Fruit fly (Drosophila melanogaster) whole organism, pupa: ENCODE data around the gene Trmt6.
A peak's percentile ranks its signal among the peaks of the same experiment; 100 is the strongest.

Source experiments
- CG10348 ChIP-seq: fragments of 200-800 bp; sonication (Bioruptor generic); IDR thresholded peaks from 2 replicates; pipeline ENCODE4 v1.3.6; 2022; ENCODE audit warnings: missing biosample characterization, missing genetic modification characterization
- CG12605 ChIP-seq: fragments of 200-800 bp; sonication (Bioruptor generic); IDR thresholded peaks from 2 replicates; pipeline ENCODE4 v1.3.6; 2022; ENCODE audit warnings: missing biosample characterization, missing genetic modification characterization
- CG13204 ChIP-seq: fragments of 200-800 bp; sonication (Bioruptor generic); optimal IDR thresholded peaks from 2 replicates; lab custom pipeline; 2018; ENCODE audit warnings: missing biosample characterization, mild to moderate bottlenecking, missing genetic modification characterization, moderate library complexity
- CG14655 ChIP-seq: fragments of 200-800 bp; sonication (Bioruptor generic); optimal IDR thresholded peaks from 3 replicates; lab custom pipeline; 2017; ENCODE audit warnings: mild to moderate bottlenecking, missing biosample characterization, missing genetic modification reagents, missing genetic modification characterization
- CG15710 ChIP-seq: fragments of 200-800 bp; sonication (Bioruptor generic); optimal IDR thresholded peaks from 2 replicates; lab custom pipeline; 2018; ENCODE audit warnings: missing biosample characterization, mild to moderate bottlenecking, missing genetic modification characterization, moderate library complexity
- CG17806 ChIP-seq: fragments of 200-800 bp; sonication (Bioruptor generic); optimal IDR thresholded peaks from 2 replicates; lab custom pipeline; 2018; ENCODE audit warnings: missing biosample characterization, mild to moderate bottlenecking, missing genetic modification characterization, moderate library complexity
- CG32121 ChIP-seq: fragments of 200-800 bp; sonication (Bioruptor generic); IDR thresholded peaks from 2 replicates; pipeline ENCODE4 v1.3.6; 2022; ENCODE audit warnings: missing biosample characterization, missing genetic modification characterization
- CG34367 ChIP-seq: fragments of 200-800 bp; sonication (Bioruptor generic); optimal IDR thresholded peaks from 2 replicates; lab custom pipeline; 2018; ENCODE audit warnings: missing biosample characterization, mild to moderate bottlenecking, missing genetic modification characterization
- CG4496 ChIP-seq: fragments of 200-800 bp; sonication (Bioruptor generic); IDR thresholded peaks from 3 replicates; pipeline ENCODE4 v1.3.6; 2022; ENCODE audit warnings: missing biosample characterization, missing genetic modification characterization
- CG8159 ChIP-seq: fragments of 200-800 bp; sonication (Bioruptor generic); optimal IDR thresholded peaks from 3 replicates; lab custom pipeline; 2018; ENCODE audit warnings: missing biosample characterization, mild to moderate bottlenecking, missing genetic modification characterization, moderate library complexity
- CG8301 ChIP-seq: fragments of 200-800 bp; sonication (Bioruptor generic); optimal IDR thresholded peaks from 2 replicates; lab custom pipeline; 2018; ENCODE audit warnings: missing biosample characterization, mild to moderate bottlenecking, missing genetic modification characterization
- CG9948 ChIP-seq: fragments of 200-800 bp; sonication (Bioruptor generic); optimal IDR thresholded peaks from 2 replicates; lab custom pipeline; 2018; ENCODE audit warnings: missing biosample characterization, mild to moderate bottlenecking, missing genetic modification characterization, moderate library complexity
- D1 ChIP-seq: fragments of 200-800 bp; sonication (Bioruptor generic); optimal IDR thresholded peaks from 2 replicates; lab custom pipeline; 2018; ENCODE audit warnings: missing biosample characterization, mild to moderate bottlenecking, missing genetic modification characterization, moderate library complexity
- EcR ChIP-seq: fragments of 200-800 bp; sonication (Bioruptor generic); optimal IDR thresholded peaks from 3 replicates; lab custom pipeline; 2019; ENCODE audit warnings: missing biosample characterization, missing genetic modification characterization, mild to moderate bottlenecking, moderate library complexity, missing genetic modification reagents
- Ets98B ChIP-seq: fragments of 200-800 bp; sonication (Bioruptor generic); IDR thresholded peaks from 2 replicates; pipeline ENCODE4 v1.3.6; 2022; ENCODE audit warnings: missing biosample characterization, missing genetic modification characterization
- Pif1A ChIP-seq: fragments of 200-800 bp; sonication (Bioruptor generic); optimal IDR thresholded peaks from 3 replicates; lab custom pipeline; 2016; ENCODE audit warnings: missing biosample characterization, missing genetic modification characterization
- Pif1B ChIP-seq: fragments of 200-800 bp; sonication (Bioruptor generic); optimal IDR thresholded peaks from 3 replicates; lab custom pipeline; 2016; ENCODE audit warnings: missing biosample characterization, missing genetic modification characterization
- Snoo ChIP-seq: fragments of 200-800 bp; sonication (Bioruptor generic); optimal IDR thresholded peaks from 3 replicates; lab custom pipeline; 2017; ENCODE audit warnings: missing biosample characterization, mild to moderate bottlenecking, missing genetic modification characterization, inconsistent platforms
- fd96Ca ChIP-seq: fragments of 200-800 bp; sonication (Bioruptor generic); IDR thresholded peaks from 3 replicates; pipeline ENCODE4 v1.3.6; 2022; ENCODE audit warnings: missing biosample characterization, missing genetic modification characterization
- gl ChIP-seq: fragments of 200-800 bp; sonication (Bioruptor generic); optimal IDR thresholded peaks from 2 replicates; lab custom pipeline; 2018; ENCODE audit warnings: missing biosample characterization, mild to moderate bottlenecking, missing genetic modification characterization
- rn ChIP-seq: fragments of 200-800 bp; sonication (Bioruptor generic); IDR thresholded peaks from 2 replicates; pipeline ENCODE4 v1.3.6; 2022; ENCODE audit warnings: missing biosample characterization, missing genetic modification characterization

Trmt6 gene

DNA sequence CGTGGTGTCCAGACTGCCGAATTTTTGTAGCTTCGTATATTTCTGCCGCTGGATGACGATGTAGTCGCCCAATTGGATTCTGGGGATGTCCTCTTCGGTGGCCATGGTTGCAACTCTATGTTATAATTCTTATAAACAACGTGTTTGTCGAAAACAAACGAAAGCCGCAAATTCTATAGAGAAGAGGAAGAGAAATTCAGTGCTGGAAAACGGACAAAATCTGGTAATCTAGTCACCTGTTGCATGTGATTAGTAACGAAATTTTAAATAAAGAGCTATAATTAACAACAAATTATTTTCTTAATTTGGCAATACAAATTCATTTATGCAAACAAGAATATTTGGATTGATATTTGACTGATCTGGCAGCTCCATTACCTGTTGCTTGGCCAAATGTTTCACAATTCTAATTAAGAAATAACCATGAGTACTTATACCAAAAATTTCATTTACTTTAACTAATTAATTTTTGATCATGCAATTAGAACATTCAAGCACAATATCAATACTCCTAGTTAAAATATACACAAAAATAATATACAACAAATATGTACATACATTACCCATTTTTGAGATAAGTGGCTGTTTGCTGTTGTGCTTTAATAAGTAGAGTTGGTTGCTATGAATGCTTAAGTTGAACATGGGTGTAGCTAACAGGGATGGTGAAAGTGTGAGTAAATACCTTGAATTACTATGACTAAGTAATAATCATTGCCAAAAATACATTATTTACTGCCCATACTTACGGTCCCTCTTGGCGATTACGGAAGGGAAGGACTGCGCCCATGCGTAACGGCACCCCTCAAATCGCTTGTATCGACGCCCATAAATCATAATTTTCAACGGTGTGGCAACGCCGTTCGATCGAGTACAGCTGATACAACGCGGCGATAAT lies at the start of gene Trmt6, which contains the start of gene Ent2:
Trmt6 (minus strand) TSS at position 827 of the 895 bp plus-strand sequence.
Ent2 (plus strand) TSS at position 863 of the 895 bp plus-strand sequence.
- TF ChIP-seq D1 (tag; lab: Kevin White, UChicago) (peak; percentile 67), CG9948 (peak; percentile 93), EcR (GFP tag; lab: Kevin White, UChicago) (peak; percentile 53), Pif1A (peak; percentile 96), gl (peak; percentile 88), CG14655 (GFP tag; lab: Kevin White, UChicago) (peak; percentile 97), Ets98B (peak; percentile 98), Pif1B (peak; percentile 97), CG13204 (peak; percentile 71), CG34367 (tag; lab: Kevin White, UChicago) (peak; percentile 93), Snoo (tag; lab: Kevin White, UChicago) (peak; percentile 96), CG32121 (GFP tag; lab: Robert Waterston, UW) (peak; percentile 98), CG4496 (GFP tag; lab: Robert Waterston, UW) (peak; percentile 99), rn (GFP tag; lab: Robert Waterston, UW) (peak; percentile 98), CG15710 (tag; lab: Kevin White, UChicago) (peak; percentile 92), CG8301 (tag; lab: Kevin White, UChicago) (peak; percentile 96), CG12605 (peak; percentile 95), CG10348 (GFP tag; lab: Robert Waterston, UW) (peak; percentile 96), CG8159 (tag; lab: Kevin White, UChicago) (peak; percentile 96), fd96Ca (peak; percentile 99), CG17806 (tag; lab: Kevin White, UChicago) (peak; percentile 95)

DNA sequence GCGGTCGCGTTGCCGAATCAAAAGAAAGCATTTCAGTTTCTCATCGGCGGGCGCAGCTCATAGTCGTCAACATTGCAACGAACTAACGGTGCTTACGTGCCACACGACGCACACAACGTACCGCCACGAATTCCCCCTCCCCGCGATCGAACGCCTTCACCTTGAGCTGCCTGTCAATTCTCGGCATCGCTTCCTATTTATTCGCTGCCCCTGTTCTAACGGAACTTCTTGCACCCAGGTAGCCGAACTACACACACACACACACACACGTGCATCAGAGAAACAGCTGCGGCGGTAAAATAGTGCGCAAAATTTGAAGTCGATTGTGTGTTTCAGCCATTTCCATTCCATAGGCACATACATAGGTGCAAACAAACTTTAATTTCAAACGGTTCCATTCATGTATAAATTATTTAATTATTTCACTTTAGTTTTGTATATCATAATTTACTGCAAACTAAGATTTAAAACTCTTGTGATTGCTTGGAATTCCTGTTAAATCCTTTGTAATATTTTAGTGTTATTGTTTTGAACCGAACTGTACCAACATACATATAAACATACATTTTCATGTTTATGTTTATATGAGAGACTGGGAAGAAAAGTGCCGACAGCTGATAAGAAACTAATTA lies 49.4 kb upstream of the Trmt6 start:
- TF ChIP-seq CG8301 (tag; lab: Kevin White, UChicago) = peak; percentile 13
- no peak for TF ChIP-seq Snoo (tag; lab: Kevin White, UChicago)
- 0 out of 3 replicates have a peak, but pooled peaks have one; percentile 12 for TF ChIP-seq fd96Ca
- TF ChIP-seq CG14655 (GFP tag; lab: Kevin White, UChicago) = peak; percentile 12

DNA sequence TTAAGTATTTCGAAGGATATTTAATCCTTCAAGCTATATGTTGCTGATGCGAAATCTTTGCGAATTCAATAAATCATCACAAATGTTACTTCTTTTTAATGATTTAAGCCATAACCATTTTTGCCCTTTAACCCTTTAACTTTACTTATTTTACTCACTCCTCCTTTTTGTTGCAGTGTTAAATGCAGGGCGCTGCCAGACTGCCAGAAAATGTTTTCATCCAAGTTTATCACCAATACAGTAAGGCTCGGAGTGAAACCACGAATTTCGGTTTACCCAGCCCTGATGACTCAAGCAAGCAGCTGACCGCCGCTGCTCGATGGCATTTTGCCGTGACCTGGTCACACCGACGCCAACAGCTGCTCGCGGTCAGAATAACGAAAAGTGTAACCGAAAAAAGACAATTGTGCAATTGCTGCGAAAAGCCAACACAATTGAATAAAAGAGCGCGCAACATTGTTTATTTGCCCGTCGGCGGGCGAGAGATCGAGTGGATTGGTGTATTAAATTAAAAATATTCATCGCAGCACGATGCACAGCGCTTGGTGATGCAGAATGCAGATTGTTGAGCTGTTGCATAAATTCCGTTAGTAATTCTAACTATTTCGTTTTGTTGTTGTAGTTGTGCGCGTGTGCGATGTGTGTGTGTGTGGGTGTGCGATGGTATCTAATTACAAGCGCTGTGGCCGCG lies 48.7 kb upstream of the Trmt6 start, which contains the start of gene CG11050:
CG11050 (plus strand) TSS at position 329 of the 691 bp plus-strand sequence.
- peak; percentile 76 for TF ChIP-seq CG12605
- TF ChIP-seq CG14655 (GFP tag; lab: Kevin White, UChicago) = peak; percentile 66
- no peak for TF ChIP-seq EcR (GFP tag; lab: Kevin White, UChicago)
- peak; percentile 50 for TF ChIP-seq CG8159 (tag; lab: Kevin White, UChicago)
- no peak for TF ChIP-seq CG13204
- TF ChIP-seq CG34367 (tag; lab: Kevin White, UChicago) = peak; percentile 54
- peak; percentile 22 for TF ChIP-seq CG9948
- peak; percentile 37 for TF ChIP-seq rn (GFP tag; lab: Robert Waterston, UW)
- TF ChIP-seq Pif1A = peak; percentile 7
- TF ChIP-seq CG8301 (tag; lab: Kevin White, UChicago) = peak; percentile 68
- TF ChIP-seq fd96Ca = peak; percentile 61; the same call in 2 of the 3 replicates
- TF ChIP-seq CG10348 (GFP tag; lab: Robert Waterston, UW) = no peak
- TF ChIP-seq Pif1B = peak; percentile 35
- peak; percentile 58 for TF ChIP-seq Snoo (tag; lab: Kevin White, UChicago)
- TF ChIP-seq gl = no peak
- TF ChIP-seq CG15710 (tag; lab: Kevin White, UChicago) = peak; percentile 19
- peak; percentile 30 for TF ChIP-seq D1 (tag; lab: Kevin White, UChicago)
- peak; percentile 77 for TF ChIP-seq Ets98B
- TF ChIP-seq CG32121 (GFP tag; lab: Robert Waterston, UW) = peak; percentile 77
- TF ChIP-seq CG4496 (GFP tag; lab: Robert Waterston, UW) = peak; percentile 89
- TF ChIP-seq CG17806 (tag; lab: Kevin White, UChicago) = peak; percentile 58

DNA sequence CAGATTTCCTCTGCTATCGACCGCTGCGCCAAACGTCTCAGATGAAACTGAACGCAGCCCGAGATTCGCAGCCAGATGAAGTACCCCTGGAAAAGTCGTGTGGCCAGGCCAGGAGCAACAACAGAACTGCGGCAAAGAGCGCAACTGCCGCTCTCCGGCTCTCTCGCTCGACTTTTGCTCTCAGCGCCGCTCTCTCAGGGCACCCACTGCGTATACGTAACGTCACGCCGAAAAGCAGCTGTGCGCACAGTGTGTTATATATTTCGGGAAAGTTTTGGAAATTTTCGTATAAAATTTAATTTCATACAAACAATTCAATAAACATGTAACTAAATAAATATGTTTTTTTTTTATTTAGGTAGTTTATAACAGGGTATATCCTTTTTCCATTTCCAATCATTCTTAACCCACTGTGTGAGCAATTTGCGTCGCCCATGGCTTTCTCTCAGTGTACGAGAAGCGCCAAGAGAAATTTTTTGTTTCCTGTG lies 39.0 kb upstream of the Trmt6 start, which contains the start of gene Dpp10:
Dpp10 (minus strand) TSS at position 51 of the 488 bp plus-strand sequence.
- TF ChIP-seq gl (no peak), CG17806 (tag; lab: Kevin White, UChicago) (no peak), Snoo (tag; lab: Kevin White, UChicago) (peak; percentile 58), Pif1A (peak; percentile 78), fd96Ca (peak; percentile 86), Pif1B (peak; percentile 55), CG13204 (no peak), CG34367 (tag; lab: Kevin White, UChicago) (peak; percentile 56), CG14655 (GFP tag; lab: Kevin White, UChicago) (peak; percentile 73), CG8301 (tag; lab: Kevin White, UChicago) (peak; percentile 66), EcR (GFP tag; lab: Kevin White, UChicago) (no peak), Ets98B (peak; percentile 89), CG8159 (tag; lab: Kevin White, UChicago) (peak; percentile 78), CG15710 (tag; lab: Kevin White, UChicago) (peak; percentile 72), CG10348 (GFP tag; lab: Robert Waterston, UW) (peak; percentile 72), CG9948 (no peak), CG4496 (GFP tag; lab: Robert Waterston, UW) (peak; percentile 90), rn (GFP tag; lab: Robert Waterston, UW) (0 out of 2 replicates have a peak, but pooled peaks have one; percentile 17), CG32121 (GFP tag; lab: Robert Waterston, UW) (peak; percentile 88), CG12605 (peak; percentile 79), D1 (tag; lab: Kevin White, UChicago) (peak; percentile 2)
